Fruit fly (Drosophila melanogaster) whole organism, wandering third instar larva: Measurements from ENCODE around the gene Cds.

Experiments used
- CG32264 ChIP-seq: fragments of 200-800 bp; sonication (Bioruptor generic); optimal IDR thresholded peaks from 2 replicates; lab custom pipeline; 2016; ENCODE audit warnings: missing biosample characterization, missing genetic modification characterization
- CG9705 ChIP-seq: fragments of 200-800 bp; sonication (Bioruptor generic); optimal IDR thresholded peaks from 2 replicates; lab custom pipeline; 2018; ENCODE audit warnings: missing biosample characterization, mild to moderate bottlenecking, missing genetic modification characterization
- CrebA ChIP-seq: fragments of 200-800 bp; sonication (Bioruptor generic); optimal IDR thresholded peaks from 2 replicates; lab custom pipeline; 2016; ENCODE audit warnings: missing biosample characterization, mild to moderate bottlenecking, missing genetic modification characterization, borderline replicate concordance
- Dfd ChIP-seq: fragments of >200 bp; optimal IDR thresholded peaks from 2 replicates; lab custom pipeline; 2017; ENCODE audit warnings: missing biosample characterization, missing genetic modification characterization
- Dif ChIP-seq: fragments of 200-275, 200-300 bp; sonication (Bioruptor generic); optimal IDR thresholded peaks from 2 replicates; lab custom pipeline; 2018; ENCODE audit warnings: missing biosample characterization, missing genetic modification characterization; ENCODE audit not compliant: partially characterized antibody
- HLH106 ChIP-seq: fragments of 200-800 bp; optimal IDR thresholded peaks from 3 replicates; lab custom pipeline; 2019; ENCODE audit warnings: missing biosample characterization, mild to moderate bottlenecking, missing genetic modification characterization, moderate library complexity
- Hnf4 ChIP-seq: fragments of 200-800 bp; sonication (Bioruptor generic); optimal IDR thresholded peaks from 2 replicates; lab custom pipeline; 2016; ENCODE audit warnings: missing biosample characterization, mild to moderate bottlenecking, missing genetic modification characterization
- Hr83 ChIP-seq: fragments of 200-300 bp; sonication (Bioruptor generic); optimal IDR thresholded peaks from 2 replicates; lab custom pipeline; 2016; ENCODE audit warnings: missing biosample characterization, mild to moderate bottlenecking, missing genetic modification characterization, moderate library complexity; ENCODE audit not compliant: poor library complexity, severe bottlenecking
- Jra ChIP-seq: sonication (Bioruptor generic); optimal IDR thresholded peaks from 2 replicates; lab custom pipeline; 2016; ENCODE audit warnings: missing biosample characterization, missing genetic modification characterization
- Myc ChIP-seq: fragments of >200 bp; optimal IDR thresholded peaks from 2 replicates; lab custom pipeline; 2017
- N ChIP-seq: fragments of >200 bp; optimal IDR thresholded peaks from 2 replicates; lab custom pipeline; 2018; ENCODE audit warnings: missing biosample characterization, missing external identifiers, missing genetic modification characterization
- OdsH ChIP-seq: fragments of 200-800 bp; sonication (Bioruptor generic); optimal IDR thresholded peaks from 2 replicates; lab custom pipeline; 2016; ENCODE audit warnings: missing biosample characterization, mild to moderate bottlenecking, missing genetic modification characterization
- Rel ChIP-seq, 2 experiments: fragments of 200-800 bp; sonication (Bioruptor generic) in 1 of 2; optimal IDR thresholded peaks; 2 replicates in 1 of 2; 3 replicates in 1 of 2; lab custom pipeline; 2016 to 2019; ENCODE audit warnings: mild to moderate bottlenecking in 2 of 2, missing biosample characterization in 2 of 2, missing genetic modification characterization in 2 of 2, moderate library complexity in 1 of 2
- Sp1 ChIP-seq: fragments of 200-800 bp; sonication (Bioruptor generic); optimal IDR thresholded peaks from 3 replicates; lab custom pipeline; 2019; ENCODE audit warnings: missing biosample characterization, mild to moderate bottlenecking, missing genetic modification characterization, moderate library complexity
- Vsx2 ChIP-seq: fragments of 200-300, 225-300 bp; sonication (Bioruptor generic); optimal IDR thresholded peaks from 2 replicates; lab custom pipeline; 2018; ENCODE audit warnings: missing biosample characterization, missing genetic modification characterization; ENCODE audit not compliant: partially characterized antibody
- br ChIP-seq: fragments of 200-800 bp; sonication (Bioruptor generic); optimal IDR thresholded peaks from 2 replicates; lab custom pipeline; 2016; ENCODE audit warnings: missing biosample characterization, missing genetic modification characterization
- brk ChIP-seq: fragments of 200-800 bp; sonication (Bioruptor generic); optimal IDR thresholded peaks from 2 replicates; lab custom pipeline; 2016; ENCODE audit warnings: missing biosample characterization, mild to moderate bottlenecking, missing genetic modification characterization
- dl ChIP-seq, 2 experiments: fragments of 175-275, 200-275 bp in 1 of 2; fragments of 200-275 bp in 1 of 2; sonication (Bioruptor generic); optimal IDR thresholded peaks; lab custom pipeline; 2018; ENCODE audit warnings: mild to moderate bottlenecking in 2 of 2, missing biosample characterization in 2 of 2, missing genetic modification characterization in 2 of 2, moderate library complexity in 2 of 2; ENCODE audit not compliant: partially characterized antibody in 2 of 2, insufficient read depth in 1 of 2
- dmrt93B ChIP-seq: fragments of 200-800 bp; sonication (Bioruptor generic); optimal IDR thresholded peaks from 2 replicates; lab custom pipeline; 2018; ENCODE audit warnings: missing biosample characterization, mild to moderate bottlenecking, missing genetic modification characterization
- dsf ChIP-seq: sonication (Bioruptor generic); optimal IDR thresholded peaks from 2 replicates; lab custom pipeline; 2016; ENCODE audit warnings: missing biosample characterization, missing genetic modification characterization, borderline replicate concordance
- ey ChIP-seq: fragments of 200-800 bp; sonication (Bioruptor generic); optimal IDR thresholded peaks from 2 replicates; lab custom pipeline; 2016; ENCODE audit warnings: missing biosample characterization, missing genetic modification characterization
- foxo ChIP-seq, 2 experiments: fragments of 200-800 bp; sonication (Bioruptor generic); optimal IDR thresholded peaks; 2 replicates in 1 of 2; 3 replicates in 1 of 2; lab custom pipeline; 2016 to 2017; ENCODE audit warnings: missing biosample characterization in 2 of 2, missing genetic modification characterization in 2 of 2
- fru ChIP-seq: fragments of 200-800 bp; sonication (Bioruptor generic); optimal IDR thresholded peaks from 3 replicates; lab custom pipeline; 2016; ENCODE audit warnings: missing biosample characterization, mild to moderate bottlenecking, missing genetic modification characterization
- h ChIP-seq: fragments of 200-800 bp; sonication (Bioruptor generic); optimal IDR thresholded peaks from 3 replicates; lab custom pipeline; 2016; ENCODE audit warnings: missing biosample characterization, mild to moderate bottlenecking, missing genetic modification characterization
- jim ChIP-seq: fragments of 175-275, 200-325 bp; sonication (Bioruptor generic); optimal IDR thresholded peaks from 2 replicates; lab custom pipeline; 2016; ENCODE audit warnings: missing biosample characterization, mild to moderate bottlenecking, missing genetic modification characterization
- pan ChIP-seq: fragments of >200 bp; optimal IDR thresholded peaks from 2 replicates; lab custom pipeline; 2017
- rgr ChIP-seq: fragments of 200-800 bp; sonication (Bioruptor generic); optimal IDR thresholded peaks from 3 replicates; lab custom pipeline; 2016; ENCODE audit warnings: missing biosample characterization, mild to moderate bottlenecking, missing genetic modification characterization
- sage ChIP-seq: fragments of 200-800 bp; sonication (Bioruptor generic); optimal IDR thresholded peaks from 2 replicates; lab custom pipeline; 2016; ENCODE audit warnings: missing biosample characterization, mild to moderate bottlenecking, missing genetic modification characterization
- sv ChIP-seq: fragments of 200-800 bp; sonication (Bioruptor generic); optimal IDR thresholded peaks from 3 replicates; lab custom pipeline; 2016; ENCODE audit warnings: missing biosample characterization, missing genetic modification characterization
- tai ChIP-seq: sonication (Bioruptor generic); optimal IDR thresholded peaks from 2 replicates; lab custom pipeline; 2016; ENCODE audit warnings: missing biosample characterization, missing genetic modification characterization

Gene Cds

DNA sequence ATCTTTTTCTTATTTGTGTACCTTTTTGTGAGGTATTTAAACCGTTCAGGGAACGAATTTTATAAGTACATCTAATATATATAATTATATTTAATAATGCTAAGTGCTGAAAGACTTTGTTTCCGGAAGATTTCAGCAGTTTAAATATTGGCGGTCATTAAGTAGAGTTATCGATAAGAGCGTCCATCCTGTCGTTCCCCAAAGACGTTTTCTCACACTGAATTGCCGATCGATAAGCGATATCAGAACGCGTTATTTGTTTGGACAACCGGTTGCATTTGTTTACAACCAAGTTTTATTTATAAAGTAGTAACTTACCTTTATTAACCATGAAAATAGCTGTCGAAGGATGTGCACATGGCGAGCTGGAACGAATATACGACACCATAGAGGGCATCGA is 6.0 kb upstream of the Cds start, which contains the start of gene ldbr:
ldbr (plus strand) TSS at position 238 of the 400 bp plus-strand sequence.
- TF ChIP-seq dsf (GFP tag; lab: Kevin White, UChicago) (no peak), N (GFP tag; lab: Kevin White, UChicago) (no peak), Dif (GFP tag; lab: Kevin White, UChicago) (no peak), foxo (GFP tag; optimal IDR thresholded peaks at IDR 0.05; lab: Kevin White, UChicago) (peak in 1 of 2 experiments; percentile 44), tai (GFP tag; lab: Kevin White, UChicago) (no peak), Sp1 (GFP tag; lab: Kevin White, UChicago) (peak; percentile 21), ey (no peak), h (no peak), pan (lab: Kevin White, UChicago) (no peak), CrebA (GFP tag; lab: Kevin White, UChicago) (no peak), sv (GFP tag; lab: Kevin White, UChicago) (no peak), fru (GFP tag; lab: Kevin White, UChicago) (no peak), dl (GFP tag; optimal IDR thresholded peaks at IDR 0.05; lab: Kevin White, UChicago; ENCODE audit: insufficient read depth in 1 of 2, partially characterized antibody in 2 of 2) (no peak), rgr (GFP tag; lab: Kevin White, UChicago) (peak; percentile 30), Dfd (GFP tag; lab: Kevin White, UChicago) (no peak), dmrt93B (GFP tag; lab: Kevin White, UChicago) (no peak), br (peak; percentile 3)
- TF ChIP-seq, all 38 proteins: peak for 4

DNA sequence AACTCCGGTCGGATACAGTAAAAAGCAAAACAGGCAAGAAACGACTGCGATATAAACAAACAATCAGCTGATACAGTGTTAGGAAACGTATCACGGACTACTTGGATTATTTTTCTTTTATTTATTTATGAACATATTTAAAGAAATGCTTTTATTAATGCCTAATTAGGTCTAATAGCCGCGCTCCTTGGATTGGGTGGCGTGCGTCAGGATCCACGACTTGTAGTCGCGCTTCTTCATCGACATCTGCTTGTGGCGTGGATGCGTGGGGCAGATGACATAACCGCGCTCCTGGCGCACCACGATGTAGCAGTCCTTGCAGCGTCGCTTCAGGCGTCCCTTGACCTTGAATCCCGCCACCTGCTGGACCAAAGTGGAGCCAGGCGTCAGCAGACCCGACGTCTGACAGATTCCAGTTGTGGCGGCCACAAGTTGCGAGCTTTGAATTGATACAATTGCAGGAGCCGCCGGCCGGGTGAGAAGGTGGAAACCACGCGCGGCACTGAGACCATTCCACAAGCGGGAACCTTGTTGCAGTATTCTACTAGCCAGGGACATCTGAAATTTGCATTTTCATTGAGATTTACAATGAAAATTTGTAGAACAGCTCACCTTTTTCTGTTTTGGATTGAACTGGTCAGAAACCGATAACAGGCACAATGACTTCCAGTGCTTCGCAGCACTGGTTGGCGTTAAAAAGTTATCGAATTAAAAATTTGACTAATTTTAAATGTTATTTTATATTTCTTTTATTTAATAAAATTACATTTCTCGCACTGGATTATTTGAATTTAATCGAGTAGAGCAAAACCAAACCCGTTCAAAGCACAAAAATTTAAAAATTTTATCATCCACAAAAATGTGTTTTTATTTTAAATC is 2.8 kb upstream of the Cds start, which contains the start of the genes CG7550 and mRpL36:
CG7550 (minus strand) TSS at position 51 of the 879 bp plus-strand sequence.
mRpL36 (minus strand) TSS at position 652 of the 879 bp plus-strand sequence.
- TF ChIP-seq Hr83 (GFP tag; lab: Kevin White, UChicago) (peak; percentile 8), br (no peak)

DNA sequence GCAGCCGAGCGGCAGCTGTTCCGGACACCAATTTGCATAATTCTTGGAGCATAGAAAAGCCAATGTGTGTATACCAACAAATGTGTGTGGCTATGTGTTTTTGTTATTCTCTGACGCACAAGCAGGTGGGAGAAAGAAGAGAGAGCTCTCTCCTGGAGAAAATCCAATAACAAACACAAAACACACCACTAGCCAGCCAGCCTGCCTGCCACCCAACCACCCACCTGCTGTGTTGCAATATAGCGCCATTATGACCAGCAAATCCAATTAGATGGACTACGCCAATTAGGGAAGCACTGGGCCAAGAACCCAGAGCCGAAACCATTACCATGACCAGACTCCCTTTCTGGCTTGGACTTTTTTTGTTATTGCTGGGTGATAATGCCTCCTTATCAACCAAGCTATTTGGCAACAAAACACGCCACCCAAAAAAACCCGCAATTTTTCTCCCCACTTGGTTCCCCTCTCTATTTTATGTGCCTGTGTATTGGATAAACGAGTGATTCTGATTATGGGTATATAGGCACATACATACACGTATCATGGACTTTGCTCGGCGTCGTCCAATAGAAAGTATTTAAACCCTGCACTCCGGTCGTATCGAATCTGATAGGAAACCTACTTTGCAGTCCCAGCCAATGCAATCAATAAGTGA is 961 bp downstream of the Cds start:
- peak; percentile 44 for TF ChIP-seq h
- no peak for TF ChIP-seq pan (lab: Kevin White, UChicago)
- peak; percentile 60 for TF ChIP-seq HLH106
- no peak for TF ChIP-seq Dif (GFP tag; lab: Kevin White, UChicago)
- no peak for TF ChIP-seq rgr (GFP tag; lab: Kevin White, UChicago)
- no peak for TF ChIP-seq tai (GFP tag; lab: Kevin White, UChicago)
- TF ChIP-seq Myc (lab: Kevin White, UChicago): no peak
- no peak for TF ChIP-seq sage (GFP tag; lab: Kevin White, UChicago)
- TF ChIP-seq Hr83 (GFP tag; lab: Kevin White, UChicago): peak; percentile 50
- TF ChIP-seq CG9705 (GFP tag; lab: Kevin White, UChicago): no peak
- TF ChIP-seq br: no peak
- peak; percentile 89 for TF ChIP-seq Hnf4 (GFP tag; lab: Kevin White, UChicago)
- no peak for TF ChIP-seq dmrt93B (GFP tag; lab: Kevin White, UChicago)
- no peak for TF ChIP-seq CG32264 (GFP tag; lab: Kevin White, UChicago)
- TF ChIP-seq Jra (GFP tag; lab: Kevin White, UChicago): no peak
- TF ChIP-seq OdsH (GFP tag; lab: Kevin White, UChicago): peak; percentile 12
- TF ChIP-seq Rel (GFP tag; optimal IDR thresholded peaks at IDR 0.05; lab: Kevin White, UChicago): no peak
- peak; percentile 91 for TF ChIP-seq Rel (tag; optimal IDR thresholded peaks at IDR 0.05; lab: Kevin White, UChicago)
- no peak for TF ChIP-seq sv (GFP tag; lab: Kevin White, UChicago)
- TF ChIP-seq dsf (GFP tag; lab: Kevin White, UChicago): no peak
- TF ChIP-seq Vsx2 (GFP tag; lab: Kevin White, UChicago): peak; percentile 23
- no peak for TF ChIP-seq ey
- no peak for TF ChIP-seq jim (GFP tag; lab: Kevin White, UChicago)
- TF ChIP-seq fru (GFP tag; lab: Kevin White, UChicago): no peak
- no peak for TF ChIP-seq brk (GFP tag; lab: Kevin White, UChicago)
- no peak for TF ChIP-seq N (GFP tag; lab: Kevin White, UChicago)
- TF ChIP-seq, all 38 proteins: peak for 7
